Fruit fly (Drosophila melanogaster) whole organism, wandering third instar larva: Measurements from ENCODE around the gene mib1.

Experiments
- Abd-B ChIP-seq: fragments of >200 bp; optimal IDR thresholded peaks from 2 replicates; lab custom pipeline; 2017; ENCODE audit warnings: missing biosample characterization, missing genetic modification characterization
- CG32264 ChIP-seq: fragments of 200-800 bp; sonication (Bioruptor generic); optimal IDR thresholded peaks from 2 replicates; lab custom pipeline; 2016; ENCODE audit warnings: missing biosample characterization, missing genetic modification characterization
- CG9705 ChIP-seq: fragments of 200-800 bp; sonication (Bioruptor generic); optimal IDR thresholded peaks from 2 replicates; lab custom pipeline; 2018; ENCODE audit warnings: missing biosample characterization, mild to moderate bottlenecking, missing genetic modification characterization
- CrebA ChIP-seq: fragments of 200-800 bp; sonication (Bioruptor generic); optimal IDR thresholded peaks from 2 replicates; lab custom pipeline; 2016; ENCODE audit warnings: missing biosample characterization, mild to moderate bottlenecking, missing genetic modification characterization, borderline replicate concordance
- Dfd ChIP-seq: fragments of >200 bp; optimal IDR thresholded peaks from 2 replicates; lab custom pipeline; 2017; ENCODE audit warnings: missing biosample characterization, missing genetic modification characterization
- Dif ChIP-seq: fragments of 200-275, 200-300 bp; sonication (Bioruptor generic); optimal IDR thresholded peaks from 2 replicates; lab custom pipeline; 2018; ENCODE audit warnings: missing biosample characterization, missing genetic modification characterization; ENCODE audit not compliant: partially characterized antibody
- GATAd ChIP-seq: sonication (Bioruptor generic); optimal IDR thresholded peaks from 2 replicates; lab custom pipeline; 2016; ENCODE audit warnings: missing biosample characterization, missing genetic modification characterization
- HLH106 ChIP-seq: fragments of 200-800 bp; optimal IDR thresholded peaks from 3 replicates; lab custom pipeline; 2019; ENCODE audit warnings: missing biosample characterization, mild to moderate bottlenecking, missing genetic modification characterization, moderate library complexity
- Hnf4 ChIP-seq: fragments of 200-800 bp; sonication (Bioruptor generic); optimal IDR thresholded peaks from 2 replicates; lab custom pipeline; 2016; ENCODE audit warnings: missing biosample characterization, mild to moderate bottlenecking, missing genetic modification characterization
- Hr78 ChIP-seq: fragments of >200 bp; optimal IDR thresholded peaks from 2 replicates; lab custom pipeline; 2017; ENCODE audit warnings: missing biosample characterization, missing genetic modification characterization
- Hr83 ChIP-seq: fragments of 200-300 bp; sonication (Bioruptor generic); optimal IDR thresholded peaks from 2 replicates; lab custom pipeline; 2016; ENCODE audit warnings: missing biosample characterization, mild to moderate bottlenecking, missing genetic modification characterization, moderate library complexity; ENCODE audit not compliant: poor library complexity, severe bottlenecking
- Jra ChIP-seq: sonication (Bioruptor generic); optimal IDR thresholded peaks from 2 replicates; lab custom pipeline; 2016; ENCODE audit warnings: missing biosample characterization, missing genetic modification characterization
- Mio ChIP-seq: sonication (Bioruptor generic); optimal IDR thresholded peaks from 2 replicates; lab custom pipeline; 2016; ENCODE audit warnings: missing biosample characterization, missing genetic modification characterization
- Myc ChIP-seq: fragments of >200 bp; optimal IDR thresholded peaks from 2 replicates; lab custom pipeline; 2017
- N ChIP-seq: fragments of >200 bp; optimal IDR thresholded peaks from 2 replicates; lab custom pipeline; 2018; ENCODE audit warnings: missing biosample characterization, missing external identifiers, missing genetic modification characterization
- OdsH ChIP-seq: fragments of 200-800 bp; sonication (Bioruptor generic); optimal IDR thresholded peaks from 2 replicates; lab custom pipeline; 2016; ENCODE audit warnings: missing biosample characterization, mild to moderate bottlenecking, missing genetic modification characterization
- Rel ChIP-seq, 2 experiments: fragments of 200-800 bp; sonication (Bioruptor generic) in 1 of 2; optimal IDR thresholded peaks; 2 replicates in 1 of 2; 3 replicates in 1 of 2; lab custom pipeline; 2016 to 2019; ENCODE audit warnings: mild to moderate bottlenecking in 2 of 2, missing biosample characterization in 2 of 2, missing genetic modification characterization in 2 of 2, moderate library complexity in 1 of 2
- Sp1 ChIP-seq: fragments of 200-800 bp; sonication (Bioruptor generic); optimal IDR thresholded peaks from 3 replicates; lab custom pipeline; 2019; ENCODE audit warnings: missing biosample characterization, mild to moderate bottlenecking, missing genetic modification characterization, moderate library complexity
- Vsx2 ChIP-seq: fragments of 200-300, 225-300 bp; sonication (Bioruptor generic); optimal IDR thresholded peaks from 2 replicates; lab custom pipeline; 2018; ENCODE audit warnings: missing biosample characterization, missing genetic modification characterization; ENCODE audit not compliant: partially characterized antibody
- br ChIP-seq: fragments of 200-800 bp; sonication (Bioruptor generic); optimal IDR thresholded peaks from 2 replicates; lab custom pipeline; 2016; ENCODE audit warnings: missing biosample characterization, missing genetic modification characterization
- brk ChIP-seq: fragments of 200-800 bp; sonication (Bioruptor generic); optimal IDR thresholded peaks from 2 replicates; lab custom pipeline; 2016; ENCODE audit warnings: missing biosample characterization, mild to moderate bottlenecking, missing genetic modification characterization
- dl ChIP-seq, 2 experiments: fragments of 175-275, 200-275 bp in 1 of 2; fragments of 200-275 bp in 1 of 2; sonication (Bioruptor generic); optimal IDR thresholded peaks; lab custom pipeline; 2018; ENCODE audit warnings: mild to moderate bottlenecking in 2 of 2, missing biosample characterization in 2 of 2, missing genetic modification characterization in 2 of 2, moderate library complexity in 2 of 2; ENCODE audit not compliant: partially characterized antibody in 2 of 2, insufficient read depth in 1 of 2
- dmrt93B ChIP-seq: fragments of 200-800 bp; sonication (Bioruptor generic); optimal IDR thresholded peaks from 2 replicates; lab custom pipeline; 2018; ENCODE audit warnings: missing biosample characterization, mild to moderate bottlenecking, missing genetic modification characterization
- dsf ChIP-seq: sonication (Bioruptor generic); optimal IDR thresholded peaks from 2 replicates; lab custom pipeline; 2016; ENCODE audit warnings: missing biosample characterization, missing genetic modification characterization, borderline replicate concordance
- ey ChIP-seq: fragments of 200-800 bp; sonication (Bioruptor generic); optimal IDR thresholded peaks from 2 replicates; lab custom pipeline; 2016; ENCODE audit warnings: missing biosample characterization, missing genetic modification characterization
- foxo ChIP-seq, 2 experiments: fragments of 200-800 bp; sonication (Bioruptor generic); optimal IDR thresholded peaks; 2 replicates in 1 of 2; 3 replicates in 1 of 2; lab custom pipeline; 2016 to 2017; ENCODE audit warnings: missing biosample characterization in 2 of 2, missing genetic modification characterization in 2 of 2
- fru ChIP-seq: fragments of 200-800 bp; sonication (Bioruptor generic); optimal IDR thresholded peaks from 3 replicates; lab custom pipeline; 2016; ENCODE audit warnings: missing biosample characterization, mild to moderate bottlenecking, missing genetic modification characterization
- h ChIP-seq: fragments of 200-800 bp; sonication (Bioruptor generic); optimal IDR thresholded peaks from 3 replicates; lab custom pipeline; 2016; ENCODE audit warnings: missing biosample characterization, mild to moderate bottlenecking, missing genetic modification characterization
- jim ChIP-seq: fragments of 175-275, 200-325 bp; sonication (Bioruptor generic); optimal IDR thresholded peaks from 2 replicates; lab custom pipeline; 2016; ENCODE audit warnings: missing biosample characterization, mild to moderate bottlenecking, missing genetic modification characterization
- lola ChIP-seq: fragments of >200 bp; optimal IDR thresholded peaks from 2 replicates; lab custom pipeline; 2017; ENCODE audit warnings: missing biosample characterization, missing genetic modification characterization
- pan ChIP-seq: fragments of >200 bp; optimal IDR thresholded peaks from 2 replicates; lab custom pipeline; 2017
- psq ChIP-seq: fragments of 200-800 bp; sonication (Bioruptor generic); optimal IDR thresholded peaks from 3 replicates; lab custom pipeline; 2017; ENCODE audit warnings: missing biosample characterization, mild to moderate bottlenecking, missing genetic modification characterization, moderate library complexity
- rgr ChIP-seq: fragments of 200-800 bp; sonication (Bioruptor generic); optimal IDR thresholded peaks from 3 replicates; lab custom pipeline; 2016; ENCODE audit warnings: missing biosample characterization, mild to moderate bottlenecking, missing genetic modification characterization
- sage ChIP-seq: fragments of 200-800 bp; sonication (Bioruptor generic); optimal IDR thresholded peaks from 2 replicates; lab custom pipeline; 2016; ENCODE audit warnings: missing biosample characterization, mild to moderate bottlenecking, missing genetic modification characterization
- sv ChIP-seq: fragments of 200-800 bp; sonication (Bioruptor generic); optimal IDR thresholded peaks from 3 replicates; lab custom pipeline; 2016; ENCODE audit warnings: missing biosample characterization, missing genetic modification characterization
- tai ChIP-seq: sonication (Bioruptor generic); optimal IDR thresholded peaks from 2 replicates; lab custom pipeline; 2016; ENCODE audit warnings: missing biosample characterization, missing genetic modification characterization
- usp ChIP-seq: fragments of >200 bp; optimal IDR thresholded peaks from 2 replicates; lab custom pipeline; 2017; ENCODE audit warnings: missing biosample characterization, missing genetic modification characterization
- woc ChIP-seq: sonication (Bioruptor generic); optimal IDR thresholded peaks from 2 replicates; lab custom pipeline; 2016; ENCODE audit warnings: missing biosample characterization, mild to moderate bottlenecking, missing genetic modification characterization

The mib1 gene

dm6 chr3L:16051719-16052122 is 40.1 kb upstream of the mib1 start, which contains the start of gene Mbs:
Mbs (plus strand) TSS chr3L:16051959.
- TF ChIP-seq Hr83: no peak
- peak; percentile 37 for TF ChIP-seq brk
- no peak for TF ChIP-seq sage (GFP tag; lab: Kevin White, UChicago)
- no peak for TF ChIP-seq Jra (GFP tag; lab: Kevin White, UChicago)
- TF ChIP-seq CG9705 (GFP tag; lab: Kevin White, UChicago): no peak
- TF ChIP-seq sv (GFP tag; lab: Kevin White, UChicago): no peak
- no peak for TF ChIP-seq pan (lab: Kevin White, UChicago)
- no peak for TF ChIP-seq Dif (GFP tag; lab: Kevin White, UChicago)
- no peak for TF ChIP-seq psq
- no peak for TF ChIP-seq Abd-B (GFP tag; lab: Kevin White, UChicago)
- TF ChIP-seq N: no peak
- no peak for TF ChIP-seq CG32264 (GFP tag; lab: Kevin White, UChicago)
- no peak for TF ChIP-seq h (GFP tag; lab: Kevin White, UChicago)
- TF ChIP-seq br (GFP tag; lab: Kevin White, UChicago): no peak
- no peak for TF ChIP-seq lola
- no peak for TF ChIP-seq dl (GFP tag; optimal IDR thresholded peaks at IDR 0.05; lab: Kevin White, UChicago; ENCODE audit: insufficient read depth in 1 of 2, partially characterized antibody in 2 of 2)
- no peak for TF ChIP-seq jim (GFP tag; lab: Kevin White, UChicago)
- TF ChIP-seq GATAd: no peak
- peak; percentile 52 for TF ChIP-seq Sp1
- TF ChIP-seq woc (GFP tag; lab: Kevin White, UChicago): peak; percentile 42
- no peak for TF ChIP-seq OdsH
- TF ChIP-seq Dfd: no peak
- no peak for TF ChIP-seq CrebA (GFP tag; lab: Kevin White, UChicago)
- TF ChIP-seq Mio (GFP tag; lab: Kevin White, UChicago): no peak
- no peak for TF ChIP-seq Hr78 (GFP tag; lab: Kevin White, UChicago)
- TF ChIP-seq fru (GFP tag; lab: Kevin White, UChicago): no peak
- peak; percentile 50 for TF ChIP-seq Vsx2
- TF ChIP-seq dmrt93B (GFP tag; lab: Kevin White, UChicago): no peak
- no peak for TF ChIP-seq Myc (lab: Kevin White, UChicago)
- TF ChIP-seq Hnf4 (GFP tag; lab: Kevin White, UChicago): peak; percentile 42
- no peak for TF ChIP-seq rgr (GFP tag; lab: Kevin White, UChicago)
- peak; percentile 24 for TF ChIP-seq HLH106
- no peak for TF ChIP-seq usp
- no peak for TF ChIP-seq dsf (GFP tag; lab: Kevin White, UChicago)
- no peak for TF ChIP-seq foxo (GFP tag; optimal IDR thresholded peaks at IDR 0.05; lab: Kevin White, UChicago)
- no peak for TF ChIP-seq ey (GFP tag; lab: Kevin White, UChicago)
- TF ChIP-seq tai (GFP tag; lab: Kevin White, UChicago): peak; percentile 32
- TF ChIP-seq Rel (GFP tag; optimal IDR thresholded peaks at IDR 0.05; lab: Kevin White, UChicago): no peak
- TF ChIP-seq Rel (tag; optimal IDR thresholded peaks at IDR 0.05; lab: Kevin White, UChicago): peak; percentile 57
- TF ChIP-seq, all 38 proteins: peak for 8

DNA sequence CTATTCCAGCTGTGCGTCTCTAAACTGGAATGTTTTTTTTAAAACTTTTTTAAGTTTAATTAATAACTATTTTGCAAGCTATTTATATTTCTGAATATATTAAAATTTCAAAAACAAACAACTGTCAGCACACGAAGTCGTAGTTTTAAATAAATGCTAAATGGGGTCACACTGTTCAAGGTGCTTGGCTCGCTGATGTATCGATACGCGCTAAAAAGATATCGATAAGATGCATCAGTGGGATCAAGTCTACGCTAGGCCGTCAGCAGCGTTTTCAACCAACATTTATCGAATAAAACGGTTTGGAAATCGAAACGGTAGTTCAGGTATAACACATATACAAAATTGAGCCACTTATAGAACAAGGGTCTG is 39.3 kb upstream of the mib1 start, which contains the start of gene Diap1:
Gene Diap1 (minus strand): TSS at position 148 of the 372 bp plus-strand sequence.
- peak; percentile 92 for TF ChIP-seq Vsx2
- peak; percentile 74 for TF ChIP-seq Myc (lab: Kevin White, UChicago)
- no peak for TF ChIP-seq Rel (GFP tag; optimal IDR thresholded peaks at IDR 0.05; lab: Kevin White, UChicago)
- peak; percentile 65 for TF ChIP-seq Rel (tag; optimal IDR thresholded peaks at IDR 0.05; lab: Kevin White, UChicago)
- no peak for TF ChIP-seq Jra (GFP tag; lab: Kevin White, UChicago)
- no peak for TF ChIP-seq pan (lab: Kevin White, UChicago)
- no peak for TF ChIP-seq Hr78 (GFP tag; lab: Kevin White, UChicago)
- peak; percentile 15 for TF ChIP-seq HLH106
